Worm (Caenorhabditis elegans) whole organism, midembryonic: ENCODE measurements around the gene F58H1.6.

Experiments used
- T22C8.4 ChIP-seq: fragments of 200-800 bp; sonication (Bioruptor generic); IDR thresholded peaks from 2 replicates; pipeline ENCODE4 v1.3.6; 2022; ENCODE audit warnings: missing genetic modification characterization, missing compliant biosample characterization
- flt-1 ChIP-seq: fragments of 200-800 bp; sonication (Bioruptor generic); IDR thresholded peaks from 2 replicates; pipeline ENCODE4 v1.3.6; 2022; ENCODE audit warnings: missing genetic modification characterization, missing compliant biosample characterization
- ref-1 ChIP-seq: fragments of 200-800 bp; sonication (Bioruptor generic); conservative IDR thresholded peaks from 2 replicates; pipeline ENCODE4 v1.3.6; 2022; ENCODE audit warnings: missing genetic modification reagents, missing genetic modification characterization, missing compliant biosample characterization
- ztf-23 ChIP-seq: fragments of 200-800 bp; sonication (Bioruptor generic); IDR thresholded peaks from 2 replicates; pipeline ENCODE4 v1.3.6; 2022; ENCODE audit warnings: missing genetic modification reagents, missing genetic modification characterization, missing compliant biosample characterization
- ztf-29 ChIP-seq: fragments of 200-800 bp; sonication (Bioruptor generic); IDR thresholded peaks from 2 replicates; pipeline ENCODE4 v1.3.6; 2022; ENCODE audit warnings: missing genetic modification reagents, missing genetic modification characterization, missing compliant biosample characterization

DNA sequence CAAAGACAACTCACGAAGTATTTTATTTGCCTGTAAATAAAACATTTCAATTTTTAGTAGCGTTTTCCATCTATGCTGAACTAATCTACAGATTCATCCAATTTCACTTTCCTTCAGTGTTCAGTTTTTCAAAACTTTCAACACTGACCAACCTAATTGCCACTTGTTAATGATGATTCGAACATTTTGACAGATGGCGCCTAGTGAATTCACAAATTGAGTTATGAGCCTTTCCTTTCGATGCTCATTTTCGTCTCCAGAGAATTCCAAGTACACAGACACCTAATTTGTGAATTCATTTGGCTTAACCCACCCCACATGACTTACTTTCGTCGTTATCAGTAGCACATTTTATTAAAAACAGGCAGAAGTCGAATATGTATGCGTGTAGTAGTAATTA, 4.4 kb downstream of the F58H1.6 start:
- TF ChIP-seq flt-1 (GFP tag; lab: Robert Waterston, UW) (no peak), ztf-23 (GFP tag; lab: Robert Waterston, UW) (no peak), ztf-29 (GFP tag; lab: Robert Waterston, UW) (no peak), T22C8.4 (no peak), ref-1 (GFP tag; lab: Robert Waterston, UW) (no peak)
